Fruit fly (Drosophila melanogaster) whole organism, embryonic: Measurements from ENCODE around the gene mRpL39.

Experiments
- Atf3 ChIP-seq: fragments of 200-800 bp; sonication (Bioruptor generic); optimal IDR thresholded peaks from 3 replicates; lab custom pipeline; 2016; ENCODE audit warnings: missing biosample characterization, missing genetic modification characterization
- Atf6 ChIP-seq: fragments of 200-800 bp; sonication (Bioruptor generic); IDR thresholded peaks from 2 replicates; pipeline ENCODE4 v1.3.6; 2022; ENCODE audit warnings: missing biosample characterization, missing genetic modification characterization
- CG10543 ChIP-seq: fragments of 200-800 bp; sonication (Bioruptor generic); optimal IDR thresholded peaks from 3 replicates; lab custom pipeline; 2017; ENCODE audit warnings: missing biosample characterization, mild to moderate bottlenecking, missing genetic modification characterization, moderate library complexity
- CG13424 ChIP-seq: fragments of 200-800 bp; sonication (Bioruptor generic); optimal IDR thresholded peaks from 2 replicates; lab custom pipeline; 2019; ENCODE audit warnings: missing biosample characterization, mild to moderate bottlenecking, missing genetic modification characterization, moderate library complexity
- CG14441 ChIP-seq: fragments of 200-800 bp; sonication (Bioruptor generic); IDR thresholded peaks from 2 replicates; pipeline ENCODE4 v1.3.6; 2022; ENCODE audit warnings: missing biosample characterization, missing genetic modification characterization
- CG14965 ChIP-seq: fragments of 200-800 bp; sonication (Bioruptor generic); optimal IDR thresholded peaks from 2 replicates; lab custom pipeline; 2016; ENCODE audit warnings: missing biosample characterization, missing genetic modification characterization, borderline replicate concordance
- CG15479 ChIP-seq: fragments of 200-800 bp; sonication (Bioruptor generic); optimal IDR thresholded peaks from 3 replicates; lab custom pipeline; 2019; ENCODE audit warnings: missing biosample characterization, mild to moderate bottlenecking, missing genetic modification characterization, moderate library complexity
- CG17802 ChIP-seq: fragments of 200-800 bp; sonication (Bioruptor generic); optimal IDR thresholded peaks from 2 replicates; lab custom pipeline; 2018; ENCODE audit warnings: missing biosample characterization, mild to moderate bottlenecking, missing genetic modification characterization, moderate library complexity
- CG2199 ChIP-seq: fragments of 200-800 bp; sonication (Bioruptor generic); IDR thresholded peaks from 3 replicates; pipeline ENCODE4 v1.3.6; 2022; ENCODE audit warnings: missing biosample characterization, missing genetic modification characterization
- CG30431 ChIP-seq: fragments of 200-800 bp; sonication (Bioruptor generic); optimal IDR thresholded peaks from 2 replicates; lab custom pipeline; 2017; ENCODE audit warnings: missing biosample characterization, missing genetic modification characterization
- CG3995 ChIP-seq: fragments of 200-800 bp; sonication (Bioruptor generic); optimal IDR thresholded peaks from 3 replicates; lab custom pipeline; 2016; ENCODE audit warnings: missing biosample characterization, missing genetic modification characterization
- CG4617 ChIP-seq: fragments of 200-800 bp; sonication (Bioruptor generic); optimal IDR thresholded peaks from 3 replicates; lab custom pipeline; 2016; ENCODE audit warnings: missing biosample characterization, missing genetic modification characterization, borderline replicate concordance
- CG5180 ChIP-seq: fragments of 200-800 bp; sonication (Bioruptor generic); optimal IDR thresholded peaks from 3 replicates; lab custom pipeline; 2017; ENCODE audit warnings: missing biosample characterization, missing genetic modification characterization, mild to moderate bottlenecking, moderate library complexity, missing genetic modification reagents
- CG6175 ChIP-seq: fragments of 200-800 bp; sonication (Bioruptor generic); IDR thresholded peaks from 3 replicates; pipeline ENCODE4 v1.3.6; 2022; ENCODE audit warnings: missing biosample characterization, missing genetic modification characterization
- CG7271 ChIP-seq: fragments of 200-800 bp; sonication (Bioruptor generic); optimal IDR thresholded peaks from 2 replicates; lab custom pipeline; 2018; ENCODE audit warnings: missing biosample characterization, mild to moderate bottlenecking, missing genetic modification characterization, moderate library complexity
- CG7839 ChIP-seq: fragments of 200-800 bp; sonication (Bioruptor generic); optimal IDR thresholded peaks from 3 replicates; lab custom pipeline; 2018; ENCODE audit warnings: missing biosample characterization, mild to moderate bottlenecking, missing genetic modification characterization, moderate library complexity
- D19A ChIP-seq: fragments of 200-800 bp; optimal IDR thresholded peaks from 3 replicates; lab custom pipeline; 2019; ENCODE audit warnings: missing biosample characterization, mild to moderate bottlenecking, missing genetic modification characterization, moderate library complexity
- Dfd ChIP-seq, 2 experiments: fragments of >200 bp; optimal IDR thresholded peaks; 2 replicates each; lab custom pipeline; 2017; ENCODE audit warnings: missing biosample characterization in 2 of 2, missing genetic modification characterization in 2 of 2
- E2f2 ChIP-seq: fragments of 200-800 bp; sonication (Bioruptor generic); IDR thresholded peaks from 2 replicates; pipeline ENCODE4 v1.3.6; 2022; ENCODE audit warnings: missing biosample characterization, missing genetic modification characterization
- Hand ChIP-seq: fragments of 200-800 bp; sonication (Bioruptor generic); optimal IDR thresholded peaks from 2 replicates; lab custom pipeline; 2017; ENCODE audit warnings: mild to moderate bottlenecking, missing biosample characterization, missing genetic modification reagents, missing genetic modification characterization
- MTF-1 ChIP-seq: fragments of 200-800 bp; sonication (Bioruptor generic); optimal IDR thresholded peaks from 2 replicates; lab custom pipeline; 2018; ENCODE audit warnings: missing biosample characterization, mild to moderate bottlenecking, missing genetic modification characterization, borderline replicate concordance
- Oli ChIP-seq: fragments of 200-800 bp; sonication (Bioruptor generic); optimal IDR thresholded peaks from 2 replicates; lab custom pipeline; 2018; ENCODE audit warnings: missing biosample characterization, mild to moderate bottlenecking, missing genetic modification characterization, moderate library complexity
- Poxn ChIP-seq: fragments of 200-800 bp; sonication (Bioruptor generic); IDR thresholded peaks from 2 replicates; pipeline ENCODE4 v1.3.6; 2022; ENCODE audit warnings: missing biosample characterization, missing genetic modification characterization
- Sox102F ChIP-seq: fragments of 200-800 bp; sonication (Bioruptor generic); optimal IDR thresholded peaks from 2 replicates; lab custom pipeline; 2018; ENCODE audit warnings: missing biosample characterization, mild to moderate bottlenecking, missing genetic modification characterization, moderate library complexity
- Sry-β ChIP-seq: fragments of 200-800 bp; sonication (Bioruptor generic); optimal IDR thresholded peaks from 2 replicates; lab custom pipeline; 2018; ENCODE audit warnings: missing biosample characterization, mild to moderate bottlenecking, missing genetic modification characterization, moderate library complexity
- Xbp1 ChIP-seq: fragments of 200-800 bp; sonication (Bioruptor generic); optimal IDR thresholded peaks from 3 replicates; lab custom pipeline; 2016; ENCODE audit warnings: missing biosample characterization, mild to moderate bottlenecking, missing genetic modification characterization
- amos ChIP-seq: fragments of 200-800 bp; sonication (Bioruptor generic); IDR thresholded peaks from 2 replicates; pipeline ENCODE4 v1.3.6; 2022; ENCODE audit warnings: missing biosample characterization, missing genetic modification characterization; ENCODE audit not compliant: partially characterized antibody
- caup ChIP-seq: fragments of 200-800 bp; sonication (Bioruptor generic); optimal IDR thresholded peaks from 3 replicates; lab custom pipeline; 2017; ENCODE audit warnings: missing biosample characterization, mild to moderate bottlenecking, missing genetic modification characterization, moderate library complexity; ENCODE audit not compliant: severe bottlenecking
- croc ChIP-seq: fragments of 200-800 bp; sonication (Bioruptor generic); conservative IDR thresholded peaks from 3 replicates; pipeline ENCODE4 v1.3.6; 2022; ENCODE audit warnings: missing biosample characterization, missing genetic modification characterization
- crp ChIP-seq, 2 experiments: fragments of 200-800 bp; sonication (Bioruptor generic); optimal IDR thresholded peaks; 2 replicates in 1 of 2; 3 replicates in 1 of 2; lab custom pipeline; 2017; ENCODE audit warnings: missing biosample characterization in 2 of 2, missing genetic modification characterization in 2 of 2, mild to moderate bottlenecking in 1 of 2, moderate library complexity in 1 of 2
- dmrt11E ChIP-seq: fragments of 200-800 bp; sonication (Bioruptor generic); optimal IDR thresholded peaks from 3 replicates; lab custom pipeline; 2018; ENCODE audit warnings: missing biosample characterization, mild to moderate bottlenecking, missing genetic modification characterization, moderate library complexity
- fd96Cb ChIP-seq: fragments of 200-800 bp; sonication (Bioruptor generic); optimal IDR thresholded peaks from 2 replicates; lab custom pipeline; 2018; ENCODE audit warnings: missing biosample characterization, mild to moderate bottlenecking, missing genetic modification characterization, moderate library complexity
- gro ChIP-seq: fragments of 200-800 bp; sonication (Bioruptor generic); optimal IDR thresholded peaks from 2 replicates; lab custom pipeline; 2016; ENCODE audit warnings: missing biosample characterization, missing genetic modification characterization
- hkb ChIP-seq, 2 experiments: fragments of 200-800 bp in 1 of 2; fragments of >200 bp in 1 of 2; sonication (Bioruptor generic) in 1 of 2; IDR thresholded peaks in 1 of 2; optimal IDR thresholded peaks in 1 of 2; 2 replicates each; pipeline versions ENCODE4 v1.3.6 to Lab custom; 2017 to 2022; ENCODE audit warnings: missing biosample characterization in 1 of 2, missing genetic modification characterization in 1 of 2
- lbe ChIP-seq: fragments of 200-800 bp; sonication (Bioruptor generic); optimal IDR thresholded peaks from 2 replicates; lab custom pipeline; 2016; ENCODE audit warnings: missing biosample characterization, mild to moderate bottlenecking, missing genetic modification characterization
- lilli ChIP-seq: fragments of 200-800 bp; sonication (Bioruptor generic); optimal IDR thresholded peaks from 3 replicates; lab custom pipeline; 2016; ENCODE audit warnings: missing biosample characterization, missing genetic modification characterization
- mld ChIP-seq: fragments of 200-800 bp; sonication (Bioruptor generic); IDR thresholded peaks from 3 replicates; pipeline ENCODE4 v1.3.6; 2022; ENCODE audit warnings: missing biosample characterization, missing genetic modification characterization; ENCODE audit not compliant: partially characterized antibody
- nmo ChIP-seq: fragments of 200-800 bp; sonication (Bioruptor generic); optimal IDR thresholded peaks from 2 replicates; lab custom pipeline; 2018; ENCODE audit warnings: missing biosample characterization, mild to moderate bottlenecking, missing genetic modification characterization, moderate library complexity
- org-1 ChIP-seq: fragments of 200-800 bp; sonication (Bioruptor generic); optimal IDR thresholded peaks from 2 replicates; lab custom pipeline; 2017; ENCODE audit warnings: missing biosample characterization, missing genetic modification characterization
- pzg ChIP-seq: fragments of 200-800 bp; sonication (Bioruptor generic); optimal IDR thresholded peaks from 3 replicates; lab custom pipeline; 2018; ENCODE audit warnings: missing biosample characterization, mild to moderate bottlenecking, missing genetic modification characterization, moderate library complexity
- slbo ChIP-seq: fragments of 200-800 bp; sonication (Bioruptor generic); IDR thresholded peaks from 2 replicates; pipeline ENCODE4 v1.3.6; 2022; ENCODE audit warnings: missing biosample characterization, missing genetic modification characterization
- ssp ChIP-seq: fragments of 200-800 bp; sonication (Bioruptor generic); IDR thresholded peaks from 2 replicates; pipeline ENCODE4 v1.3.6; 2022; ENCODE audit warnings: missing biosample characterization, missing genetic modification characterization
- tgo ChIP-seq: fragments of 200-800 bp; sonication (Bioruptor generic); IDR thresholded peaks from 3 replicates; pipeline ENCODE4 v1.3.6; 2022; ENCODE audit warnings: missing biosample characterization, missing genetic modification characterization
- tll ChIP-seq, 2 experiments: fragments of 200-800 bp in 1 of 2; fragments of >200 bp in 1 of 2; sonication (Bioruptor generic) in 1 of 2; optimal IDR thresholded peaks; 2 replicates each; lab custom pipeline; 2017 to 2019; ENCODE audit warnings: missing biosample characterization in 2 of 2, missing genetic modification characterization in 2 of 2, mild to moderate bottlenecking in 1 of 2, moderate library complexity in 1 of 2
- tna ChIP-seq: fragments of 200-800 bp; sonication (Bioruptor generic); IDR thresholded peaks from 2 replicates; pipeline ENCODE4 v1.3.6; 2022; ENCODE audit warnings: missing biosample characterization, missing genetic modification characterization; ENCODE audit not compliant: partially characterized antibody
- tup ChIP-seq: fragments of 200-800 bp; sonication (Bioruptor generic); optimal IDR thresholded peaks from 2 replicates; lab custom pipeline; 2016; ENCODE audit warnings: missing biosample characterization, mild to moderate bottlenecking, missing genetic modification characterization, moderate library complexity
- zfh2 ChIP-seq: fragments of 200-800 bp; sonication (Bioruptor generic); optimal IDR thresholded peaks from 2 replicates; lab custom pipeline; 2016; ENCODE audit warnings: missing biosample characterization, missing genetic modification characterization

Gene mRpL39

DNA sequence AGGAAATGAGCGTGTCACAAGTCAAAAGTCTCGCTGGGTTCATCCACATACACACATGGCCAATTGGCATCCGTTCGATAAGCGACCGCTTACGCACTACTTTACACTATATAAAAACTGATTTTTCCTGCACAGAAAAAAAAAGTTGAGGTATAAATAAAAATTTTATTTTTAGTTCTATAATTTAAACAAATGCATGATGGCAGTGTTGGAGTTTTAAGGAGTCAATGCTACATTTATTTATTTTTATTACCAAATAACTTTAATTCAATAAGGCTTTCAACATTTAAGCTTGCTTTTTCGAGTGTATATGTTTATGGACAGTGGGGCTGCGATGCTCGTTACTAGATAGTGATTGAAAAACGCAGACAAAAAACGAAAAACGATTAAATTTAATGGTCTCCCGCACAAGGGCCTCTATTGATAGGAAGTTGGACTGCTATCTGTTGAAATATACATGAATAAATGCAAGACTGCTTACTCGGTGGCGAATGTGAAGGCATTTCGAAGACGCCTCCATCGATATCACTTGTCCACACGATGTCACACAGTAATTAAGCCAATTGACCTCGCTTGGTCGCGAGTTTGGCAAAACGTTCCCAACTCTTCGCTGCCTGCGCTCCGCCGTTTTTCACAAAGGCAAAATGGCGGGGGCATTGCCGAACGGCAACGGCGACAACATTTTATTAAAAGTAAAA, 12.3 kb upstream of the mRpL39 start (continued):
- TF ChIP-seq ssp (GFP tag; lab: Robert Waterston, UW) (peak; percentile 45; the same call in 1 of the 2 replicates), CG6175 (GFP tag; lab: Robert Waterston, UW) (no peak), MTF-1 (GFP tag; lab: Kevin White, UChicago) (peak; percentile 23), slbo (peak; percentile 76), zfh2 (no peak), CG17802 (tag; lab: Kevin White, UChicago) (peak; percentile 22), CG30431 (GFP tag; lab: Kevin White, UChicago) (peak; percentile 50), Hand (GFP tag; lab: Kevin White, UChicago) (peak; percentile 27), E2f2 (GFP tag; lab: Robert Waterston, UW) (0 out of 2 replicates have a peak, but pooled peaks have one; percentile 44), CG10543 (GFP tag; lab: Kevin White, UChicago) (peak; percentile 7), org-1 (GFP tag; lab: Kevin White, UChicago) (peak; percentile 62), CG14965 (GFP tag; lab: Kevin White, UChicago) (no peak), lilli (GFP tag; lab: Kevin White, UChicago) (peak; percentile 50), CG3995 (GFP tag; lab: Kevin White, UChicago) (no peak), caup (peak; percentile 35), hkb (optimal IDR thresholded peaks at IDR 0.05; lab: Kevin White, UChicago) (no peak), hkb (GFP tag; IDR thresholded peaks at IDR 0.05; lab: Robert Waterston, UW) (peak; percentile 86), lbe (GFP tag; lab: Kevin White, UChicago) (no peak), CG7271 (tag; lab: Kevin White, UChicago) (peak; percentile 16), CG2199 (GFP tag; lab: Robert Waterston, UW) (peak; percentile 69; the same call in 1 of the 3 replicates), tna (GFP tag; lab: Robert Waterston, UW) (no peak), Sry-β (GFP tag; lab: Kevin White, UChicago) (no peak), Oli (peak; percentile 81), pzg (GFP tag; lab: Kevin White, UChicago) (no peak), fd96Cb (tag; lab: Kevin White, UChicago) (peak; percentile 86), tup (GFP tag; lab: Kevin White, UChicago) (no peak), CG13424 (tag; lab: Kevin White, UChicago) (peak; percentile 80), Xbp1 (peak; percentile 77), D19A (tag; lab: Kevin White, UChicago) (peak; percentile 72), crp (GFP tag; optimal IDR thresholded peaks at IDR 0.05; lab: Kevin White, UChicago) (no peak), Atf3 (no peak), Sox102F (GFP tag; lab: Kevin White, UChicago) (peak; percentile 86), Poxn (GFP tag; lab: Robert Waterston, UW) (0 out of 2 replicates have a peak, but pooled peaks have one; percentile 19), Dfd (GFP tag; optimal IDR thresholded peaks at IDR 0.05; lab: Kevin White, UChicago) (no peak), Atf6 (GFP tag; lab: Robert Waterston, UW) (peak; percentile 74), CG15479 (GFP tag; lab: Kevin White, UChicago) (no peak), mld (GFP tag; lab: Robert Waterston, UW) (no peak), CG14441 (GFP tag; lab: Robert Waterston, UW) (peak; percentile 76), croc (peak; percentile 38; the same call in 2 of the 3 replicates), CG5180 (GFP tag; lab: Kevin White, UChicago) (peak; percentile 55), amos (no peak), tgo (GFP tag; lab: Robert Waterston, UW) (peak; percentile 82), nmo (GFP tag; lab: Kevin White, UChicago) (peak; percentile 84), CG7839 (tag; lab: Kevin White, UChicago) (peak; percentile 88), CG4617 (peak; percentile 18), gro (GFP tag; lab: Kevin White, UChicago) (no peak), tll (GFP tag; optimal IDR thresholded peaks at IDR 0.05; lab: Kevin White, UChicago) (no peak), dmrt11E (tag; lab: Kevin White, UChicago) (peak; percentile 86)
